Worm (Caenorhabditis elegans): ENCODE data around the gene Y25C1A.6.

ce11 chrII:3078496-3078895 is 17.6 kb downstream of the Y25C1A.6 start, which contains the start of gene copb-1:
- TF ChIP-seq ZK546.5 (tag; optimal IDR thresholded peaks at IDR 0.05): no peak
- no peak for TF ChIP-seq mdl-1 (tag; optimal IDR thresholded peaks at IDR 0.05)
- no peak for TF ChIP-seq lin-39 (tag; optimal IDR thresholded peaks at IDR 0.05)
- no peak for TF ChIP-seq nhr-23 (tag; optimal IDR thresholded peaks at IDR 0.05)
- no peak for TF ChIP-seq nhr-12 (tag; optimal IDR thresholded peaks at IDR 0.05)
- TF ChIP-seq egl-27 (tag; optimal IDR thresholded peaks at IDR 0.05): no peak
- no peak for TF ChIP-seq lin-13 (GFP tag; optimal IDR thresholded peaks at IDR 0.05)
- TF ChIP-seq R02D3.7 (tag; optimal IDR thresholded peaks at IDR 0.05): no peak
- TF ChIP-seq alr-1 (tag; optimal IDR thresholded peaks at IDR 0.05): no peak
- TF ChIP-seq aly-2 (tag; optimal IDR thresholded peaks at IDR 0.05): no peak
- no peak for TF ChIP-seq nhr-129 (tag; optimal IDR thresholded peaks at IDR 0.05)
- TF ChIP-seq unc-55 (GFP tag; optimal IDR thresholded peaks at IDR 0.05): no peak
- no peak for TF ChIP-seq snpc-4 (tag; optimal IDR thresholded peaks at IDR 0.05)
- no peak for TF ChIP-seq ceh-82 (tag; optimal IDR thresholded peaks at IDR 0.05)

Measured in whole organism, L2 larva.